Worm (Caenorhabditis elegans): ENCODE measurements around the gene srv-3.

DNA sequence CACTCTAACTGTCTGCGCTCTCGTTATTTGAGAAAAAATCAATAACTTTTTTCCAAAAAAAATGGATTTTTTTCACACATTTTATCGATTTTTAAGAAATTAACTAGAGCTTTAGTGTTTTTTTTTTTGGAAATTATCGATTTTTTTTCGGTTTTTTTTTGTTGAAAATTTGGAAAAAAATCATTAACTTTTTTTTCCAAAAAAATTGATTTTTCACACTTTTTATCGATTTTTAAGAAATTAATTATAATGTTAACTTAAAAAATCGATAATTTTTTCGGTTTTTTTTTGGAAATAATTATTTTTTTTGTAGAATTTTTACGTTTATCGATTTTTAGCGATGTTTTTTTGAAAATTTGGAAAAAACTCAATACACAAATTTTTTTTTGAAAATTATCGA lies 35.5 kb upstream of the srv-3 start:
- no peak for TF ChIP-seq aly-2 (tag; optimal IDR thresholded peaks at IDR 0.05)
- TF ChIP-seq C34F6.9 (tag; optimal IDR thresholded peaks at IDR 0.05) = no peak
- TF ChIP-seq nhr-6 (tag; optimal IDR thresholded peaks at IDR 0.05) = no peak
- TF ChIP-seq egl-27 (tag; optimal IDR thresholded peaks at IDR 0.05) = no peak
- TF ChIP-seq nhr-12 (tag; optimal IDR thresholded peaks at IDR 0.05) = no peak
- TF ChIP-seq lsy-2 (tag; optimal IDR thresholded peaks at IDR 0.05) = no peak
- TF ChIP-seq F13H6.1 (tag; optimal IDR thresholded peaks at IDR 0.05) = no peak
- no peak for TF ChIP-seq R02D3.7 (tag; optimal IDR thresholded peaks at IDR 0.05)
- no peak for TF ChIP-seq elt-1 (tag; optimal IDR thresholded peaks at IDR 0.05)
